Worm (Caenorhabditis elegans) whole organism, L4 larva: ENCODE measurements around the gene F53F1.6.

Source experiments
- ceh-32 ChIP-seq: sonication (generic microtip); optimal IDR thresholded peaks from 2 replicates; lab custom pipeline; 2016; ENCODE audit warnings: mild to moderate bottlenecking, missing genetic modification characterization, missing compliant biosample characterization; ENCODE audit not compliant: poor library complexity
- ceh-82 ChIP-seq: sonication (generic microtip); optimal IDR thresholded peaks from 2 replicates; lab custom pipeline; 2017; ENCODE audit warnings: missing biosample characterization, missing genetic modification characterization
- dmd-8 ChIP-seq: fragments of 200-800 bp; sonication (Bioruptor generic); IDR thresholded peaks from 2 replicates; pipeline ENCODE4 v1.3.6; 2022; ENCODE audit warnings: missing genetic modification characterization, missing compliant biosample characterization
- lin-39 ChIP-seq: fragments of 150-350 bp; optimal IDR thresholded peaks from 2 replicates; lab custom pipeline; 2014; ENCODE audit warnings: missing biosample characterization, missing genetic modification reagents, missing genetic modification characterization
- lir-3 ChIP-seq: sonication (generic microtip); optimal IDR thresholded peaks from 2 replicates; lab custom pipeline; 2016; ENCODE audit warnings: mild to moderate bottlenecking, missing genetic modification characterization, missing compliant biosample characterization
- nhr-28 ChIP-seq: fragments of 150-350 bp; optimal IDR thresholded peaks from 2 replicates; lab custom pipeline; 2014; ENCODE audit warnings: missing biosample characterization, missing genetic modification characterization
- saeg-2 ChIP-seq: fragments of 200-800 bp; sonication (Bioruptor generic); IDR thresholded peaks from 2 replicates; pipeline ENCODE4 v1.3.6; 2022; ENCODE audit warnings: missing genetic modification reagents, missing genetic modification characterization, missing compliant biosample characterization
- snpc-4 ChIP-seq: fragments of 150-350 bp; optimal IDR thresholded peaks from 2 replicates; lab custom pipeline; 2014; ENCODE audit warnings: missing biosample characterization, missing genetic modification characterization
- zag-1 ChIP-seq: fragments of 150-350 bp; optimal IDR thresholded peaks from 2 replicates; lab custom pipeline; 2014; ENCODE audit warnings: missing biosample characterization, missing genetic modification characterization

ce11 chrV:13414585-13414984, 2.8 kb downstream of the F53F1.6 start, which contains the start of gene cut-2:
- TF ChIP-seq nhr-28 (tag; lab: Kevin White, UChicago) (no peak), zag-1 (tag; lab: Kevin White, UChicago) (no peak), lin-39 (no peak), snpc-4 (tag; lab: Kevin White, UChicago) (no peak), saeg-2 (no peak), lir-3 (tag; lab: Kevin White, UChicago) (no peak), dmd-8 (GFP tag; lab: Robert Waterston, UW) (no peak), ceh-32 (tag; lab: Kevin White, UChicago) (no peak), ceh-82 (tag; lab: Kevin White, UChicago) (no peak)
